Worm (Caenorhabditis elegans) whole organism, midembryonic: ENCODE measurements around the gene idpp-3.

Experiments
- T22C8.4 ChIP-seq: fragments of 200-800 bp; sonication (Bioruptor generic); IDR thresholded peaks from 2 replicates; pipeline ENCODE4 v1.3.6; 2022; ENCODE audit warnings: missing genetic modification characterization, missing compliant biosample characterization
- cog-1 ChIP-seq: sonication (generic microtip); optimal IDR thresholded peaks from 2 replicates; lab custom pipeline; 2016; ENCODE audit warnings: missing genetic modification characterization, missing compliant biosample characterization
- flt-1 ChIP-seq: fragments of 200-800 bp; sonication (Bioruptor generic); IDR thresholded peaks from 2 replicates; pipeline ENCODE4 v1.3.6; 2022; ENCODE audit warnings: missing genetic modification characterization, missing compliant biosample characterization
- klf-2 ChIP-seq: fragments of 200-800 bp; sonication (Bioruptor generic); conservative IDR thresholded peaks from 2 replicates; pipeline ENCODE4 v1.3.6; 2022; ENCODE audit warnings: missing genetic modification reagents, missing genetic modification characterization, missing compliant biosample characterization
- med-1 ChIP-seq: sonication (generic microtip); optimal IDR thresholded peaks from 2 replicates; lab custom pipeline; 2017; ENCODE audit warnings: missing genetic modification characterization, mild to moderate bottlenecking, missing compliant biosample characterization, antibody characterized with exemption, missing genetic modification reagents; ENCODE audit not compliant: insufficient read depth
- ref-1 ChIP-seq: fragments of 200-800 bp; sonication (Bioruptor generic); conservative IDR thresholded peaks from 2 replicates; pipeline ENCODE4 v1.3.6; 2022; ENCODE audit warnings: missing genetic modification reagents, missing genetic modification characterization, missing compliant biosample characterization
- tab-1 ChIP-seq: fragments of 200-800 bp; sonication (Bioruptor generic); IDR thresholded peaks from 2 replicates; pipeline ENCODE4 v1.3.6; 2022; ENCODE audit warnings: missing genetic modification characterization, missing compliant biosample characterization
- ztf-23 ChIP-seq: fragments of 200-800 bp; sonication (Bioruptor generic); IDR thresholded peaks from 2 replicates; pipeline ENCODE4 v1.3.6; 2022; ENCODE audit warnings: missing genetic modification reagents, missing genetic modification characterization, missing compliant biosample characterization
- ztf-29 ChIP-seq: fragments of 200-800 bp; sonication (Bioruptor generic); IDR thresholded peaks from 2 replicates; pipeline ENCODE4 v1.3.6; 2022; ENCODE audit warnings: missing genetic modification reagents, missing genetic modification characterization, missing compliant biosample characterization

The idpp-3 gene

DNA sequence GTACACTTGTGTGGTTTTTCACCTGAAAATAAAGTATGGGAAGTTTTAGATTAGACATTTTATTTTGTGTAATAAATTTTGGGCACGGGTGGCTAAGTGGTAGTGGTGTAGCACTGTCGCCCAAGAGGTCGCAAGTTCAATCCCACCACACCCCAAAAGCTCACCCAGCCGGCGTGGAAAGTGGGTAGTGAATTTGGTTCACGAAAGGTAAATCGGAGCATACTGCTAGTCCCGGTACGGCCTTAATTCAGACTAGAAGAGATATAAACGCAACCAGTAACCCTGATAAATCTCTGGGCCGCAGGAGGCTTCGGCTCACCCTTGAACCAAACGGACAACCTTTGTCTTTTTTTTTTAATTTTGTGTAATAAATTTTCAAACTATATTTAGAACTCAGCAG is 9.6 kb downstream of the idpp-3 start:
- TF ChIP-seq ref-1 (GFP tag; lab: Robert Waterston, UW) = no peak
- no peak for TF ChIP-seq med-1 (GFP tag; lab: Kevin White, UChicago)
- TF ChIP-seq ztf-29 (GFP tag; lab: Robert Waterston, UW) = no peak
- no peak for TF ChIP-seq klf-2 (GFP tag; lab: Robert Waterston, UW)
- TF ChIP-seq flt-1 (GFP tag; lab: Robert Waterston, UW) = no peak
- no peak for TF ChIP-seq cog-1
- TF ChIP-seq T22C8.4 (GFP tag; lab: Robert Waterston, UW) = no peak
- no peak for TF ChIP-seq tab-1 (GFP tag; lab: Robert Waterston, UW)
- TF ChIP-seq ztf-23 (GFP tag; lab: Robert Waterston, UW) = no peak

DNA sequence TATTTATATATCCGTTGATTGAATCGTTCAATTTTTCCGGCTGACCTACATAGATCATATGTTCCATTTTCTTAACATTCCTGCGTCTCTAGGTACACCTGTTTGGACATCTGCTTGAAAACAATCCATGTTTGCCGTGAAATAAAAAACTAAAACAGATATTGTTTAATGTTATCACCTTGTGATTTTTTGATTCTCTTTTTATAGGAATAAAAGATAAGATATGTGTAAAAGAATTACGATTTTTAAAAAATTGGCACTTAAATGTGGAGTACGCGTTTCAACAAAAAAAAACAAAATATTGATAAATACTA is 14.1 kb downstream of the idpp-3 start:
- no peak for TF ChIP-seq ztf-23 (GFP tag; lab: Robert Waterston, UW)
- TF ChIP-seq T22C8.4 (GFP tag; lab: Robert Waterston, UW) = no peak
- no peak for TF ChIP-seq klf-2 (GFP tag; lab: Robert Waterston, UW)
- no peak for TF ChIP-seq tab-1 (GFP tag; lab: Robert Waterston, UW)
- no peak for TF ChIP-seq cog-1
- TF ChIP-seq med-1 (GFP tag; lab: Kevin White, UChicago) = no peak
- no peak for TF ChIP-seq ref-1 (GFP tag; lab: Robert Waterston, UW)
- TF ChIP-seq ztf-29 (GFP tag; lab: Robert Waterston, UW) = no peak
- no peak for TF ChIP-seq flt-1 (GFP tag; lab: Robert Waterston, UW)

DNA sequence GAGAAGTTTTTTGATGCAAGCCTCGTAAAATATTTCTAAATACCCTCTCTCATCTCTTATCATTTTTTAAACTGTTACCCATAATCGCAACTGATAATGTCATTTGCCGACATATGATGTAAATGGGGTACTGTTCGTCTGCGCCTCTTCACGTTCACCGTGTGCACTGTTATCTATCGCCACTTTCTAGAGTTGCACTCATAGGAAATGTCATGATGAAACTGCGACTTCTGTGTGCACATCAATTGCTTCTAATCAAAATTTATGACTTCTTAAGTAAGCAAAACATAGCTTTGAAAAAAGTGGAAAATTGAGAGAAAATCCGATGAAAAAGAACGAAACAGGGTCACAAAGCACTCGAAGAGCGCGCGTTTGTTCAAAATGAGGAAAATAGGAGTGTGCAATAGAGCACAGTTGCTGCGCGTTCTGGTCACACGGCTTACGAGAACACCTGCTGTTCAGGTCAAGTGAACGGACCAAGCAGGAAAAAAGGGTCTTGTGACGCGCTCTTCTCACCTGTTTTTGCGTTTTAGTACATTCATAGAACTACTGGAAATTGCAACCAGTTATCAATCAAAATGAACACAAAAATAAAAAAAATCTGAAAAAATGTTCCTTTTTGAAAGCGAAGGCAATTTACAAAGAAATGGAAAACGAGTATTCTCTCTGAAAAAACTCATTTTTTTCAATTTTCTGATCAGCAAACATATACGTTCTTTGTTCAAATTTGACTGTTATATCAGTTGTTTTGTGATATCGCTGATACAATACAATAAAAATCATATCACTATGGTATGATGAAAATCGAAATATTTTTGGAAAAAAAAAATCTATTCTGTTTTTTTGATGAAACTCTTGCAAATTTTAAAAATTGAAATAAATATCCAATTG is 14.7 kb downstream of the idpp-3 start:
- TF ChIP-seq ztf-29 (GFP tag; lab: Robert Waterston, UW) (0 out of 2 replicates have a peak, but pooled peaks have one; percentile 12), ref-1 (GFP tag; lab: Robert Waterston, UW) (no peak)

DNA sequence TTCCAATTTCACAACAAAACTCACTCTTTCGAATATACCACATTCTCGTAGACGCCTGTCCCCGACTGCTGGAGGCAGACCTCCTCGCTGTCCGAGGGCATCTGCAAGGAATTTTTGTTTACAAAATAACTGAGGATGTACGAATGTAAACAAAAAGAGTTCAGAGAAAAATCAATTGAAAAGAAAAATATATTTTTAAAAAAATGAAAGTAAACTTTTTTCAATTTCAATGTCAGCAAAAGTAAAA is 15.2 kb downstream of the idpp-3 start, which contains the start of gene mrp-5:
Gene mrp-5 (minus strand): TSS at position 101 of the 247 bp plus-strand sequence.
- TF ChIP-seq ztf-23 (GFP tag; lab: Robert Waterston, UW) (no peak), flt-1 (GFP tag; lab: Robert Waterston, UW) (no peak), ref-1 (GFP tag; lab: Robert Waterston, UW) (no peak), med-1 (GFP tag; lab: Kevin White, UChicago) (no peak), tab-1 (GFP tag; lab: Robert Waterston, UW) (no peak), ztf-29 (GFP tag; lab: Robert Waterston, UW) (no peak), T22C8.4 (GFP tag; lab: Robert Waterston, UW) (no peak), cog-1 (no peak), klf-2 (GFP tag; lab: Robert Waterston, UW) (no peak)

DNA sequence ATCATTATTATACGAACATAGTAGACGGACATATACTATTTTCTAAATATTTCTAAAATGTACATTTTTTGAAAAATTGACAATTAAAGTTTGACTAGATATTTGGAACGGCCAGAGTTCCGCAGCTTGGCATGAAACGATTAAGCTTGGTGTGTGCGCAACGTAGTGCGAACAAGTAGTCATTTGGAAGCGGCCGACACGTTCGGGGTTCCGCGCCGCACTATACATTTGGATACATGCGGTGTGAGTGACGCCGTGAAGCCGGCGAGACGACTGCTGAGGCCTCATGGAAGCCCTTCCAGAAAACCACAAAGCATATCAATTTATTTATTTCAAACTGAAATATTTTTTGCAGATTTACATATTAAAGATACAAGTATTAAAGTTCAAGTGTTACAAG is 23.2 kb downstream of the idpp-3 start:
- TF ChIP-seq med-1 (GFP tag; lab: Kevin White, UChicago) (no peak), ref-1 (GFP tag; lab: Robert Waterston, UW) (no peak), tab-1 (GFP tag; lab: Robert Waterston, UW) (no peak), flt-1 (GFP tag; lab: Robert Waterston, UW) (no peak), ztf-23 (GFP tag; lab: Robert Waterston, UW) (no peak), T22C8.4 (GFP tag; lab: Robert Waterston, UW) (no peak), ztf-29 (GFP tag; lab: Robert Waterston, UW) (no peak), klf-2 (GFP tag; lab: Robert Waterston, UW) (no peak), cog-1 (no peak)

DNA sequence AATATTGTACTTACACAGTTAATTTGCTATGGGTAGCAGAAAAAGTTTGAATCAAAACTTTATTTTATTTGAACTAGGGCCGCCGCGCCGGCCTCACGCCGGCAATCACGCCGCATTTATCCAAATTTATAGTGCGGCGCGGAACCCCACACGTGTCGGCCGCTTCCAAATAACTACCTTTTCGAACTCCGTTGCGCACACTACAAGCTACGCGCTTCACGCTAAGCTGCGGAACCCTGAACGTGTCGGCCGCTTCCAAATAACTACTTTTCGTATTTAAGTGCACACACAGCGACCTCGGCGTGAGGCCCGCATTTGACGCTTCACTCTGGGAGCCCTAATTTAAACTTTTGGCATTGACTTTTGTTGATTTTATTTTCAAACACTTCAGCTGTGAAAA is 29.9 kb downstream of the idpp-3 start:
- TF ChIP-seq T22C8.4 (GFP tag; lab: Robert Waterston, UW) = no peak
- TF ChIP-seq ztf-29 (GFP tag; lab: Robert Waterston, UW) = no peak
- TF ChIP-seq klf-2 (GFP tag; lab: Robert Waterston, UW) = no peak
- no peak for TF ChIP-seq ref-1 (GFP tag; lab: Robert Waterston, UW)
- no peak for TF ChIP-seq ztf-23 (GFP tag; lab: Robert Waterston, UW)

DNA sequence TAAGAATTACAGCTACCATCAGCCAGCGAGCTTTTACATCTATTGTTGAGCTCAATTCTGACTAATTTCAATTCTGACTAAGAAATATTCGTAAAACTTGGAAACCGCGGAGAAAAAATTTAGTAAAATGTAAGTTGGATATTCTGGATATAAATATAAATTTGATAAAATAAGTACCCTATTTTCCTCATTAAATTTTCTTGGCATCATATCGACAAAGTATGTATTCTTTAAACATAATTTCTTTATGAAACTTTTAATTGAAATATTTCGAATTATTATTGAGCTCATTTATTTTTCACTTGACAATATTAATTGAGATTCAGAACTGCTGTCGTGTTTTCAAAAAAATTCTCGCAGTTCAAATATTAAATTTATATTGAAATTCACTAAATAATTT is 31.9 kb downstream of the idpp-3 start:
- TF ChIP-seq ztf-29 (GFP tag; lab: Robert Waterston, UW) (no peak), med-1 (GFP tag; lab: Kevin White, UChicago) (no peak), tab-1 (GFP tag; lab: Robert Waterston, UW) (no peak), ztf-23 (GFP tag; lab: Robert Waterston, UW) (no peak), klf-2 (GFP tag; lab: Robert Waterston, UW) (no peak), cog-1 (no peak), ref-1 (GFP tag; lab: Robert Waterston, UW) (no peak), T22C8.4 (GFP tag; lab: Robert Waterston, UW) (no peak), flt-1 (GFP tag; lab: Robert Waterston, UW) (no peak)

DNA sequence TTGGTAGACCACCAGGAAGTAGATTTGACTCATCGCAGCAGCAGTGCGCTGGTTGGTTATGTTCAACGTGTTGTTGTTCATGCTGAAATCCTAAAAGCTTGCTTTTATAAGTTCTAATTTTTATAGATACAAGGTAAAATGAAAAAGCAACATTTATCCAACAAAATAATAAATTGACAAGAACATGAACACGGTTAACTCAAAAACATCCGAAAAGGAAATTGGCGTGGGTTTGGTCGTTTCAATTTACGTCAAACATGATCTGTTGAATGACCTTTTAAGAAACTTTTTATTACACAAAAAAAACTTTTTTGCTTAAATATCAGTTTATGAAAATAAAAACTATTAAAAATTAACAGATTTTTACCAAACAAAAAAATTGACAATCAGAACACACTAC is 32.5 kb downstream of the idpp-3 start, which contains the start of gene ntr-2:
Gene ntr-2 (minus strand): TSS at position 101 of the 400 bp plus-strand sequence.
- TF ChIP-seq ztf-29 (GFP tag; lab: Robert Waterston, UW) (no peak), med-1 (GFP tag; lab: Kevin White, UChicago) (no peak)

DNA sequence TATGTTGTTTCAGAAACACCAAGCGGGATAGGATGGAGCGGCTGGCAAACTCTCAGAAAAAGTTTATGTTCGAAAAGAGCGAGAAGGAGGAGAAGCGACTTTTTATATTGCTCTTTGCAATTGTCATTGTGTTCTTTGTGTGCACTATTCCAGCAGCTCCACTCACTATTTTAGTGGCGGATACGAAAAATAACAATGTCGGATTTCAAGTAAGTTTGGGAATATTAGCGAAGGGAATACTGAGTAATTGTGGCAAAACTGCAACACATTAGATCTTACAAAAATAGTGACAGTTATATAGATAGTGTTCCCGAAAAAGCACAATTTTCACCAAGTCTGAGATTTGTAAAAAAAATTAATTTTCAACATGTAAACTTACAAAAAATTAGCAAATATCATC is 38.6 kb downstream of the idpp-3 start:
- TF ChIP-seq T22C8.4 (GFP tag; lab: Robert Waterston, UW) (no peak), ztf-29 (GFP tag; lab: Robert Waterston, UW) (no peak), ref-1 (GFP tag; lab: Robert Waterston, UW) (no peak), ztf-23 (GFP tag; lab: Robert Waterston, UW) (no peak), cog-1 (no peak), med-1 (GFP tag; lab: Kevin White, UChicago) (no peak), flt-1 (GFP tag; lab: Robert Waterston, UW) (no peak), klf-2 (GFP tag; lab: Robert Waterston, UW) (no peak), tab-1 (GFP tag; lab: Robert Waterston, UW) (no peak)
